Worm (Caenorhabditis elegans) whole organism, L1 larva: ENCODE measurements around the gene H39E23.2.
"Not testable (repeated sequence)": the region's sequence is repeated elsewhere in the genome, so short reads cannot be mapped to it uniquely, and the experiment has no call there.

ENCODE experiments used
- C34B4.2 ChIP-seq: sonication (generic microtip); optimal IDR thresholded peaks from 2 replicates; lab custom pipeline; 2017; ENCODE audit warnings: mild to moderate bottlenecking, missing genetic modification characterization, missing compliant biosample characterization
- F16B12.6 ChIP-seq: fragments of 150-350 bp; optimal IDR thresholded peaks from 2 replicates; lab custom pipeline; 2014; ENCODE audit warnings: missing biosample characterization, missing genetic modification characterization
- Y116A8C.19 ChIP-seq: sonication (generic microtip); optimal IDR thresholded peaks from 2 replicates; lab custom pipeline; 2016; ENCODE audit warnings: missing compliant biosample characterization, missing genetic modification characterization, borderline replicate concordance
- alr-1 ChIP-seq: fragments of 200-800 bp; sonication (Bioruptor generic); optimal IDR thresholded peaks from 2 replicates; lab custom pipeline; 2018; ENCODE audit warnings: borderline replicate concordance, mild to moderate bottlenecking, missing genetic modification characterization, missing compliant biosample characterization
- aly-2 ChIP-seq: fragments of 150-350 bp; optimal IDR thresholded peaks from 2 replicates; lab custom pipeline; 2014; ENCODE audit warnings: missing biosample characterization, missing genetic modification characterization
- ceh-8 ChIP-seq: fragments of 200-800 bp; sonication (Bioruptor generic); optimal IDR thresholded peaks from 2 replicates; lab custom pipeline; 2018; ENCODE audit warnings: mild to moderate bottlenecking, missing genetic modification characterization, moderate library complexity, missing compliant biosample characterization
- ceh-88 ChIP-seq: fragments of 200-800 bp; sonication (Bioruptor generic); IDR thresholded peaks from 2 replicates; pipeline ENCODE4 v1.3.6; 2022; ENCODE audit warnings: missing genetic modification characterization, missing compliant biosample characterization
- ceh-90 ChIP-seq: sonication (generic microtip); optimal IDR thresholded peaks from 2 replicates; lab custom pipeline; 2016; ENCODE audit warnings: missing genetic modification characterization, missing compliant biosample characterization
- ces-1 ChIP-seq: fragments of 150-350 bp; optimal IDR thresholded peaks from 2 replicates; lab custom pipeline; 2014; ENCODE audit warnings: missing biosample characterization, missing genetic modification reagents, missing genetic modification characterization
- dpl-1 ChIP-seq, 3 experiments: fragments of 150-350 bp in 2 of 3; sonication (generic microtip) in 1 of 3; optimal IDR thresholded peaks; 2 replicates each; lab custom pipeline; 2014 to 2017; ENCODE audit warnings: missing biosample characterization in 3 of 3, missing genetic modification characterization in 3 of 3, missing genetic modification reagents in 3 of 3
- efl-3 ChIP-seq: fragments of 200-800 bp; sonication (Bioruptor generic); optimal IDR thresholded peaks from 2 replicates; lab custom pipeline; 2018; ENCODE audit warnings: mild to moderate bottlenecking, missing genetic modification characterization, missing compliant biosample characterization
- egl-13 ChIP-seq: sonication (generic microtip); optimal IDR thresholded peaks from 2 replicates; lab custom pipeline; 2016; ENCODE audit warnings: missing genotype, missing genetic modification reagents, missing genetic modification characterization, missing compliant biosample characterization
- egl-27 ChIP-seq, 2 experiments: fragments of 150-350 bp in 1 of 2; sonication (generic microtip); optimal IDR thresholded peaks; 3 replicates each; lab custom pipeline; 2017 to 2018; ENCODE audit warnings: missing biosample characterization in 2 of 2, missing genetic modification characterization in 2 of 2, missing genetic modification reagents in 2 of 2
- elt-2 ChIP-seq: sonication (generic microtip); optimal IDR thresholded peaks from 2 replicates; lab custom pipeline; 2016; ENCODE audit warnings: missing genetic modification characterization, mild to moderate bottlenecking, inconsistent platforms, missing compliant biosample characterization, missing genetic modification reagents
- elt-3 ChIP-seq, 6 experiments: fragments of 150-350 bp in 1 of 6; sonication (generic microtip); optimal IDR thresholded peaks; 2 replicates each; lab custom pipeline; 2017 to 2018; ENCODE audit warnings: missing biosample characterization in 6 of 6, missing genetic modification characterization in 6 of 6, inconsistent platforms in 1 of 6
- fkh-4 ChIP-seq: sonication (generic microtip); optimal IDR thresholded peaks from 2 replicates; lab custom pipeline; 2016; ENCODE audit warnings: missing compliant biosample characterization, missing genetic modification characterization, borderline replicate concordance
- fkh-8 ChIP-seq: sonication (generic microtip); optimal IDR thresholded peaks from 2 replicates; lab custom pipeline; 2016; ENCODE audit warnings: mild to moderate bottlenecking, missing genetic modification characterization, missing compliant biosample characterization
- fos-1 ChIP-seq: fragments of 150-350 bp; optimal IDR thresholded peaks from 2 replicates; lab custom pipeline; 2014; ENCODE audit warnings: missing biosample characterization, missing genetic modification characterization
- jun-1 ChIP-seq: fragments of 150-350 bp; optimal IDR thresholded peaks from 2 replicates; lab custom pipeline; 2014; ENCODE audit warnings: missing biosample characterization, missing genetic modification reagents, missing genetic modification characterization
- lin-15B ChIP-seq: fragments of 150-350 bp; sonication (generic microtip); optimal IDR thresholded peaks from 3 replicates; lab custom pipeline; 2014; ENCODE audit warnings: missing biosample characterization, missing genetic modification characterization
- lin-35 ChIP-seq, 2 experiments: fragments of 150-350 bp; optimal IDR thresholded peaks; 2 replicates each; lab custom pipeline; 2014; ENCODE audit warnings: missing biosample characterization in 2 of 2, missing genetic modification characterization in 2 of 2, missing genetic modification reagents in 2 of 2
- lir-3 ChIP-seq: sonication (generic microtip); optimal IDR thresholded peaks from 2 replicates; lab custom pipeline; 2016; ENCODE audit warnings: mild to moderate bottlenecking, missing genetic modification characterization, moderate library complexity, missing compliant biosample characterization; ENCODE audit not compliant: poor library complexity
- lsy-2 ChIP-seq, 2 experiments: fragments of 150-350 bp; optimal IDR thresholded peaks; 2 replicates each; lab custom pipeline; 2014; ENCODE audit warnings: missing biosample characterization in 2 of 2, missing genetic modification characterization in 2 of 2
- mep-1 ChIP-seq: fragments of 150-350 bp; optimal IDR thresholded peaks from 2 replicates; lab custom pipeline; 2014; ENCODE audit warnings: missing biosample characterization, missing genetic modification characterization
- nhr-12 ChIP-seq: sonication (generic microtip); optimal IDR thresholded peaks from 2 replicates; lab custom pipeline; 2017; ENCODE audit warnings: missing biosample characterization, missing genetic modification characterization
- nhr-71 ChIP-seq: sonication (generic microtip); optimal IDR thresholded peaks from 2 replicates; lab custom pipeline; 2016; ENCODE audit warnings: mild to moderate bottlenecking, missing genetic modification characterization, moderate library complexity, missing compliant biosample characterization
- nhr-76 ChIP-seq: sonication (generic microtip); optimal IDR thresholded peaks from 2 replicates; lab custom pipeline; 2017; ENCODE audit warnings: missing biosample characterization, missing genetic modification characterization
- nhr-77 ChIP-seq: fragments of 150-350 bp; optimal IDR thresholded peaks from 2 replicates; lab custom pipeline; 2014; ENCODE audit warnings: missing biosample characterization, missing genetic modification characterization
- nhr-84 ChIP-seq: sonication (generic microtip); optimal IDR thresholded peaks from 2 replicates; lab custom pipeline; 2017; ENCODE audit warnings: missing biosample characterization, missing genetic modification characterization
- nhr-85 ChIP-seq: sonication (generic microtip); peaks from one replicate; lab custom pipeline; 2016; ENCODE audit warnings: missing genetic modification characterization, inconsistent platforms, missing compliant biosample characterization
- pax-3 ChIP-seq: fragments of 200-800 bp; sonication (Bioruptor generic); optimal IDR thresholded peaks from 2 replicates; lab custom pipeline; 2018; ENCODE audit warnings: mild to moderate bottlenecking, missing genetic modification characterization, moderate library complexity, missing compliant biosample characterization
- pqm-1 ChIP-seq: sonication (generic microtip); optimal IDR thresholded peaks from 3 replicates; lab custom pipeline; 2017; ENCODE audit warnings: missing biosample characterization, missing genetic modification characterization
- skn-1 ChIP-seq: fragments of 150-350 bp; optimal IDR thresholded peaks from 2 replicates; lab custom pipeline; 2014; ENCODE audit warnings: missing biosample characterization, missing genetic modification characterization
- snu-23 ChIP-seq: sonication (generic microtip); optimal IDR thresholded peaks from 2 replicates; lab custom pipeline; 2016; ENCODE audit warnings: missing genetic modification characterization, missing compliant biosample characterization
- sox-4 ChIP-seq: sonication (generic microtip); optimal IDR thresholded peaks from 2 replicates; lab custom pipeline; 2016; ENCODE audit warnings: missing genetic modification characterization, missing compliant biosample characterization
- sptf-1 ChIP-seq: fragments of 150-350 bp; optimal IDR thresholded peaks from 2 replicates; lab custom pipeline; 2014; ENCODE audit warnings: missing biosample characterization, missing genetic modification characterization
- sup-37 ChIP-seq: fragments of 200-800 bp; sonication (Bioruptor generic); optimal IDR thresholded peaks from 2 replicates; lab custom pipeline; 2018; ENCODE audit warnings: mild to moderate bottlenecking, missing genetic modification characterization, missing compliant biosample characterization
- swsn-7 ChIP-seq: sonication (generic microtip); optimal IDR thresholded peaks from 2 replicates; lab custom pipeline; 2016; ENCODE audit warnings: missing genetic modification characterization, missing compliant biosample characterization
- tbx-2 ChIP-seq: sonication (generic microtip); optimal IDR thresholded peaks from 2 replicates; lab custom pipeline; 2016; ENCODE audit warnings: missing genetic modification characterization, missing compliant biosample characterization
- tlp-1 ChIP-seq: fragments of 150-350 bp; optimal IDR thresholded peaks from 2 replicates; lab custom pipeline; 2014; ENCODE audit warnings: missing biosample characterization, missing genetic modification characterization
- unc-130 ChIP-seq: fragments of 150-350 bp; optimal IDR thresholded peaks from 2 replicates; lab custom pipeline; 2017; ENCODE audit warnings: missing biosample characterization, missing genetic modification characterization, inconsistent platforms
- unc-62 ChIP-seq: fragments of 150-350 bp; optimal IDR thresholded peaks from 2 replicates; lab custom pipeline; 2014; ENCODE audit warnings: missing biosample characterization, missing genetic modification reagents, missing genetic modification characterization
- unc-86 ChIP-seq: sonication (generic microtip); optimal IDR thresholded peaks from 2 replicates; lab custom pipeline; 2016; ENCODE audit warnings: missing genetic modification characterization, missing compliant biosample characterization
- vab-15 ChIP-seq: sonication (generic microtip); optimal IDR thresholded peaks from 2 replicates; lab custom pipeline; 2017; ENCODE audit warnings: missing genotype, mild to moderate bottlenecking, missing genetic modification characterization, missing compliant biosample characterization
- xbp-1 ChIP-seq: sonication (generic microtip); optimal IDR thresholded peaks from 2 replicates; lab custom pipeline; 2016; ENCODE audit warnings: missing genetic modification characterization, missing compliant biosample characterization

The H39E23.2 gene

ce11 chrV:14136152-14136551 lies 26.0 kb downstream of the H39E23.2 start (continued):
- TF ChIP-seq fkh-8 (tag; lab: Kevin White, UChicago) (peak; percentile 40), lin-35 (GFP tag; optimal IDR thresholded peaks at IDR 0.05; lab: Kevin White, UChicago) (peak; percentile 42 to 75), unc-130 (tag; lab: Kevin White, UChicago) (no peak), alr-1 (tag; lab: Kevin White, UChicago) (no peak), snu-23 (peak; percentile 82), jun-1 (peak; percentile 65), tlp-1 (tag; lab: Kevin White, UChicago) (no peak), elt-3 (tag; optimal IDR thresholded peaks at IDR 0.05; lab: Kevin White, UChicago) (peak in 2 of 6 experiments; percentile 72 to 83)

ce11 chrV:14137766-14138165 lies 27.6 kb downstream of the H39E23.2 start, which contains the start of gene AH10.4:
AH10.4 (minus strand) TSS chrV:14137866.
- not testable (repeated sequence) for TF ChIP-seq xbp-1, nhr-71, C34B4.2 (tag; lab: Kevin White, UChicago)

- TF ChIP-seq xbp-1 (tag; lab: Kevin White, UChicago), result no peak
- no peak for TF ChIP-seq nhr-12
- peak; percentile 28 for TF ChIP-seq unc-130 (tag; lab: Kevin White, UChicago)
- no peak for TF ChIP-seq swsn-7 (tag; lab: Kevin White, UChicago)
- no peak for TF ChIP-seq sup-37 (GFP tag; lab: Kevin White, UChicago)
- no peak for TF ChIP-seq ceh-8
- TF ChIP-seq fkh-4 (tag; lab: Kevin White, UChicago), result no peak
- TF ChIP-seq sox-4 (tag; lab: Kevin White, UChicago), result no peak
- no peak for TF ChIP-seq sptf-1 (tag; lab: Kevin White, UChicago)
- TF ChIP-seq elt-3 (tag; optimal IDR thresholded peaks at IDR 0.05; lab: Kevin White, UChicago), result peak in 1 of 6 experiments; percentile 13
- TF ChIP-seq C34B4.2 (tag; lab: Kevin White, UChicago), result no peak
- TF ChIP-seq jun-1, result no peak
- no peak for TF ChIP-seq tbx-2 (tag; lab: Kevin White, UChicago)
- TF ChIP-seq Y116A8C.19 (tag; lab: Kevin White, UChicago), result no peak
- no peak for TF ChIP-seq pqm-1 (tag; lab: Kevin White, UChicago)
- no peak for TF ChIP-seq vab-15 (tag; lab: Kevin White, UChicago)
- TF ChIP-seq efl-3 (GFP tag; lab: Kevin White, UChicago), result no peak
- no peak for TF ChIP-seq alr-1 (tag; lab: Kevin White, UChicago)
- no peak for TF ChIP-seq nhr-77 (tag; lab: Kevin White, UChicago)
- no peak for TF ChIP-seq aly-2 (tag; lab: Kevin White, UChicago)
- peak; percentile 60 for TF ChIP-seq fos-1 (tag; lab: Kevin White, UChicago)
- TF ChIP-seq unc-86 (tag; lab: Kevin White, UChicago), result no peak
- TF ChIP-seq ceh-90 (tag; lab: Kevin White, UChicago), result no peak
- TF ChIP-seq lsy-2 (tag; optimal IDR thresholded peaks at IDR 0.05; lab: Kevin White, UChicago), result no peak
- no peak for TF ChIP-seq elt-2 (tag; lab: Kevin White, UChicago)
- no peak for TF ChIP-seq ceh-88
- no peak for TF ChIP-seq skn-1 (tag; lab: Kevin White, UChicago)
- TF ChIP-seq egl-13 (tag; lab: Kevin White, UChicago), result no peak
- TF ChIP-seq lin-15B (tag; lab: Kevin White, UChicago), result no peak
- TF ChIP-seq fkh-8 (tag; lab: Kevin White, UChicago), result no peak
- TF ChIP-seq pax-3, result no peak
- TF ChIP-seq nhr-85 (tag; lab: Kevin White, UChicago), result peak; percentile 62
- no peak for TF ChIP-seq lir-3
- TF ChIP-seq ces-1 (GFP tag; lab: Kevin White, UChicago), result no peak
- TF ChIP-seq nhr-84 (tag; lab: Kevin White, UChicago), result no peak
- no peak for TF ChIP-seq egl-27 (tag; optimal IDR thresholded peaks at IDR 0.05; lab: Kevin White, UChicago)
- no peak for TF ChIP-seq unc-62
- no peak for TF ChIP-seq F16B12.6 (tag; lab: Kevin White, UChicago)
- peak; percentile 59 for TF ChIP-seq mep-1
- no peak for TF ChIP-seq nhr-76 (tag; lab: Kevin White, UChicago)
- TF ChIP-seq tlp-1 (tag; lab: Kevin White, UChicago), result no peak
- no peak for TF ChIP-seq dpl-1 (GFP tag; optimal IDR thresholded peaks at IDR 0.05; lab: Kevin White, UChicago)
Measured at ce11 chrV:14139252-14140100, 29.3 kb downstream of the H39E23.2 start.
